Fruit fly (Drosophila melanogaster) whole organism, embryonic: Measurements from ENCODE around the gene CG5096.

Experiments used
- BEAF-32 ChIP-seq: fragments of 200-800 bp; sonication (Bioruptor generic); optimal IDR thresholded peaks from 3 replicates; lab custom pipeline; 2017; ENCODE audit warnings: missing biosample characterization, missing genetic modification characterization, mild to moderate bottlenecking, moderate library complexity, missing genetic modification reagents
- CG10147 ChIP-seq: fragments of 200-800 bp; sonication (Bioruptor generic); optimal IDR thresholded peaks from 2 replicates; lab custom pipeline; 2019; ENCODE audit warnings: missing biosample characterization, mild to moderate bottlenecking, missing genetic modification characterization, moderate library complexity
- CG11247 ChIP-seq: fragments of 200-800 bp; sonication (Bioruptor generic); IDR thresholded peaks from 2 replicates; pipeline ENCODE4 v1.3.6; 2022; ENCODE audit warnings: missing biosample characterization, missing genetic modification characterization
- CG12769 ChIP-seq: fragments of 200-800 bp; sonication (Bioruptor generic); optimal IDR thresholded peaks from 2 replicates; lab custom pipeline; 2019; ENCODE audit warnings: missing biosample characterization, mild to moderate bottlenecking, missing genetic modification characterization, moderate library complexity
- CG13287 ChIP-seq: fragments of 200-800 bp; sonication (Bioruptor generic); IDR thresholded peaks from 2 replicates; pipeline ENCODE4 v1.3.6; 2022; ENCODE audit warnings: missing biosample characterization, missing genetic modification characterization; ENCODE audit not compliant: partially characterized antibody
- CG14014 ChIP-seq: fragments of 200-800 bp; sonication (Bioruptor generic); IDR thresholded peaks from 2 replicates; pipeline ENCODE4 v1.3.6; 2022; ENCODE audit warnings: missing biosample characterization, missing genetic modification characterization
- CG14710 ChIP-seq: fragments of 200-800 bp; sonication (Bioruptor generic); optimal IDR thresholded peaks from 3 replicates; lab custom pipeline; 2019; ENCODE audit warnings: missing biosample characterization, mild to moderate bottlenecking, missing genetic modification characterization, moderate library complexity
- CG1603 ChIP-seq: fragments of 200-800 bp; sonication (Bioruptor generic); optimal IDR thresholded peaks from 2 replicates; lab custom pipeline; 2019; ENCODE audit warnings: missing biosample characterization, mild to moderate bottlenecking, missing genetic modification characterization, moderate library complexity
- CG17612 ChIP-seq: fragments of 200-800 bp; sonication (Bioruptor generic); IDR thresholded peaks from 2 replicates; pipeline ENCODE4 v1.3.6; 2022; ENCODE audit warnings: missing biosample characterization, missing genetic modification characterization
- CG18011 ChIP-seq: fragments of 200-800 bp; sonication (Bioruptor generic); optimal IDR thresholded peaks from 2 replicates; lab custom pipeline; 2017; ENCODE audit warnings: missing biosample characterization, missing genetic modification characterization, mild to moderate bottlenecking, moderate library complexity, missing genotype
- CG2116 ChIP-seq: fragments of 200-800 bp; sonication (Bioruptor generic); optimal IDR thresholded peaks from 3 replicates; lab custom pipeline; 2018; ENCODE audit warnings: missing biosample characterization, mild to moderate bottlenecking, missing genetic modification characterization
- CG2199 ChIP-seq: fragments of 200-800 bp; sonication (Bioruptor generic); IDR thresholded peaks from 3 replicates; pipeline ENCODE4 v1.3.6; 2022; ENCODE audit warnings: missing biosample characterization, missing genetic modification characterization
- CG2678 ChIP-seq: fragments of 200-800 bp; sonication (Bioruptor generic); optimal IDR thresholded peaks from 3 replicates; lab custom pipeline; 2019; ENCODE audit warnings: missing biosample characterization, mild to moderate bottlenecking, missing genetic modification characterization, moderate library complexity
- CG2875 ChIP-seq: fragments of 200-800 bp; sonication (Bioruptor generic); optimal IDR thresholded peaks from 2 replicates; lab custom pipeline; 2017; ENCODE audit warnings: missing biosample characterization, mild to moderate bottlenecking, missing genetic modification characterization, missing genetic modification reagents
- CG30020 ChIP-seq: fragments of 200-800 bp; optimal IDR thresholded peaks from 2 replicates; lab custom pipeline; 2019; ENCODE audit warnings: missing biosample characterization, mild to moderate bottlenecking, missing genetic modification characterization, moderate library complexity
- CG30431 ChIP-seq: fragments of 200-800 bp; sonication (Bioruptor generic); optimal IDR thresholded peaks from 2 replicates; lab custom pipeline; 2017; ENCODE audit warnings: missing biosample characterization, missing genetic modification characterization
- CG33213 ChIP-seq: fragments of 200-800 bp; sonication (Bioruptor generic); optimal IDR thresholded peaks from 3 replicates; lab custom pipeline; 2016; ENCODE audit warnings: missing biosample characterization, missing genetic modification characterization
- CG5245 ChIP-seq: fragments of 200-800 bp; sonication (Bioruptor generic); optimal IDR thresholded peaks from 3 replicates; lab custom pipeline; 2016; ENCODE audit warnings: missing biosample characterization, missing genetic modification characterization
- CG8924 ChIP-seq: fragments of 200-800 bp; optimal IDR thresholded peaks from 3 replicates; lab custom pipeline; 2019; ENCODE audit warnings: missing biosample characterization, mild to moderate bottlenecking, missing genetic modification characterization, moderate library complexity
- CG9727 ChIP-seq: fragments of 200-800 bp; sonication (Bioruptor generic); optimal IDR thresholded peaks from 3 replicates; lab custom pipeline; 2017; ENCODE audit warnings: missing biosample characterization, mild to moderate bottlenecking, missing genetic modification characterization
- CkIIα-i1 ChIP-seq: fragments of 200-800 bp; sonication (Bioruptor generic); IDR thresholded peaks from 2 replicates; pipeline ENCODE4 v1.3.6; 2022; ENCODE audit warnings: missing biosample characterization, missing genetic modification characterization
- HmgD ChIP-seq: fragments of 200-800 bp; sonication (Bioruptor generic); optimal IDR thresholded peaks from 3 replicates; lab custom pipeline; 2016; ENCODE audit warnings: missing biosample characterization, missing genetic modification characterization
- Hr39 ChIP-seq: fragments of >200 bp; optimal IDR thresholded peaks from 2 replicates; lab custom pipeline; 2017
- MBD-R2 ChIP-seq: fragments of 200-800 bp; sonication (Bioruptor generic); IDR thresholded peaks from 2 replicates; pipeline ENCODE4 v1.3.6; 2022; ENCODE audit warnings: missing biosample characterization, missing genetic modification characterization
- MESR4 ChIP-seq: fragments of 200-800 bp; sonication (Bioruptor generic); optimal IDR thresholded peaks from 2 replicates; lab custom pipeline; 2018; ENCODE audit warnings: missing biosample characterization, mild to moderate bottlenecking, missing genetic modification characterization, moderate library complexity
- MTF-1 ChIP-seq: fragments of 200-800 bp; sonication (Bioruptor generic); optimal IDR thresholded peaks from 2 replicates; lab custom pipeline; 2018; ENCODE audit warnings: missing biosample characterization, mild to moderate bottlenecking, missing genetic modification characterization, borderline replicate concordance
- Mad ChIP-seq: fragments of 200-800 bp; sonication (Bioruptor generic); optimal IDR thresholded peaks from 2 replicates; lab custom pipeline; 2016; ENCODE audit warnings: missing biosample characterization, missing genetic modification characterization
- Poxn ChIP-seq: fragments of 200-800 bp; sonication (Bioruptor generic); IDR thresholded peaks from 2 replicates; pipeline ENCODE4 v1.3.6; 2022; ENCODE audit warnings: missing biosample characterization, missing genetic modification characterization
- Sox100B ChIP-seq: fragments of 200-800 bp; sonication (Bioruptor generic); optimal IDR thresholded peaks from 3 replicates; lab custom pipeline; 2018; ENCODE audit warnings: missing biosample characterization, mild to moderate bottlenecking, missing genetic modification characterization
- Sry-β ChIP-seq: fragments of 200-800 bp; sonication (Bioruptor generic); optimal IDR thresholded peaks from 2 replicates; lab custom pipeline; 2018; ENCODE audit warnings: missing biosample characterization, mild to moderate bottlenecking, missing genetic modification characterization, moderate library complexity
- YL-1 ChIP-seq: fragments of 200-800 bp; sonication (Bioruptor generic); optimal IDR thresholded peaks from 3 replicates; lab custom pipeline; 2017; ENCODE audit warnings: missing biosample characterization, mild to moderate bottlenecking, missing genetic modification characterization
- ab ChIP-seq: fragments of 200-800 bp; sonication (Bioruptor generic); optimal IDR thresholded peaks from 2 replicates; lab custom pipeline; 2016; ENCODE audit warnings: missing biosample characterization, missing genetic modification characterization
- ase ChIP-seq: fragments of 200-800 bp; sonication (Bioruptor generic); IDR thresholded peaks from 3 replicates; pipeline ENCODE4 v1.3.6; 2022; ENCODE audit warnings: missing biosample characterization, missing genetic modification characterization
- chinmo ChIP-seq: fragments of 200-800 bp; sonication (Bioruptor generic); IDR thresholded peaks from 4 replicates; pipeline ENCODE4 v1.3.6; 2022; ENCODE audit warnings: missing biosample characterization, missing genetic modification characterization; ENCODE audit not compliant: partially characterized antibody
- ci ChIP-seq: fragments of 200-800 bp; sonication (Bioruptor generic); IDR thresholded peaks from 3 replicates; pipeline ENCODE4 v1.3.6; 2022; ENCODE audit warnings: missing biosample characterization, missing genetic modification characterization
- eyg ChIP-seq: fragments of 200-800 bp; sonication (Bioruptor generic); optimal IDR thresholded peaks from 3 replicates; lab custom pipeline; 2016; ENCODE audit warnings: missing biosample characterization, missing genetic modification characterization
- fru ChIP-seq: fragments of >200 bp; optimal IDR thresholded peaks from 2 replicates; lab custom pipeline; 2017
- gem ChIP-seq: fragments of 200-800 bp; sonication (Bioruptor generic); optimal IDR thresholded peaks from 2 replicates; lab custom pipeline; 2019; ENCODE audit warnings: missing biosample characterization, mild to moderate bottlenecking, missing genetic modification characterization, moderate library complexity
- ham ChIP-seq: fragments of 200-800 bp; sonication (Bioruptor generic); IDR thresholded peaks from 2 replicates; pipeline ENCODE4 v1.3.6; 2022; ENCODE audit warnings: missing biosample characterization, missing genetic modification characterization
- inv ChIP-seq: fragments of 200-800 bp; sonication (Bioruptor generic); IDR thresholded peaks from 2 replicates; pipeline ENCODE4 v1.3.6; 2022; ENCODE audit warnings: missing biosample characterization, missing genetic modification characterization; ENCODE audit not compliant: partially characterized antibody
- lbe ChIP-seq: fragments of 200-800 bp; sonication (Bioruptor generic); optimal IDR thresholded peaks from 2 replicates; lab custom pipeline; 2016; ENCODE audit warnings: missing biosample characterization, mild to moderate bottlenecking, missing genetic modification characterization
- mirr ChIP-seq: fragments of 200-800 bp; sonication (Bioruptor generic); optimal IDR thresholded peaks from 3 replicates; lab custom pipeline; 2018; ENCODE audit warnings: missing biosample characterization, mild to moderate bottlenecking, missing genetic modification characterization
- nom ChIP-seq: fragments of 200-800 bp; sonication (Bioruptor generic); optimal IDR thresholded peaks from 2 replicates; lab custom pipeline; 2017; ENCODE audit warnings: missing biosample characterization, missing genetic modification characterization, mild to moderate bottlenecking, moderate library complexity, missing genetic modification reagents
- pfk ChIP-seq: fragments of 200-800 bp; sonication (Bioruptor generic); optimal IDR thresholded peaks from 2 replicates; lab custom pipeline; 2018; ENCODE audit warnings: missing biosample characterization, mild to moderate bottlenecking, missing genetic modification characterization, moderate library complexity
- pum ChIP-seq: fragments of 200-800 bp; sonication (Bioruptor generic); optimal IDR thresholded peaks from 2 replicates; lab custom pipeline; 2016; ENCODE audit warnings: missing biosample characterization, missing genetic modification characterization
- pzg ChIP-seq: fragments of 200-800 bp; sonication (Bioruptor generic); optimal IDR thresholded peaks from 3 replicates; lab custom pipeline; 2018; ENCODE audit warnings: missing biosample characterization, mild to moderate bottlenecking, missing genetic modification characterization, moderate library complexity
- sc ChIP-seq, 3 experiments: fragments of >200 bp in 2 of 3; fragments of 200-800 bp in 1 of 3; sonication (Bioruptor generic) in 1 of 3; optimal IDR thresholded peaks; 2 replicates in 2 of 3; 3 replicates in 1 of 3; lab custom pipeline; 2017; ENCODE audit warnings: mild to moderate bottlenecking in 1 of 3, missing biosample characterization in 1 of 3, missing genetic modification characterization in 1 of 3, missing genetic modification reagents in 1 of 3
- sens ChIP-seq: fragments of 200-800 bp; sonication (Bioruptor generic); peaks from one replicate; lab custom pipeline; 2016; ENCODE audit warnings: missing biosample characterization, missing genetic modification characterization
- sim ChIP-seq: fragments of 200-800 bp; sonication (Bioruptor generic); IDR thresholded peaks from 2 replicates; pipeline ENCODE4 v1.3.6; 2022; ENCODE audit warnings: missing biosample characterization, missing genetic modification characterization
- stwl ChIP-seq: fragments of 200-800 bp; sonication (Bioruptor generic); optimal IDR thresholded peaks from 3 replicates; lab custom pipeline; 2018; ENCODE audit warnings: missing biosample characterization, mild to moderate bottlenecking, missing genetic modification characterization, moderate library complexity
- trem ChIP-seq: fragments of 200-800 bp; optimal IDR thresholded peaks from 3 replicates; lab custom pipeline; 2019; ENCODE audit warnings: missing biosample characterization, mild to moderate bottlenecking, missing genetic modification characterization, moderate library complexity

CG5096 gene

DNA sequence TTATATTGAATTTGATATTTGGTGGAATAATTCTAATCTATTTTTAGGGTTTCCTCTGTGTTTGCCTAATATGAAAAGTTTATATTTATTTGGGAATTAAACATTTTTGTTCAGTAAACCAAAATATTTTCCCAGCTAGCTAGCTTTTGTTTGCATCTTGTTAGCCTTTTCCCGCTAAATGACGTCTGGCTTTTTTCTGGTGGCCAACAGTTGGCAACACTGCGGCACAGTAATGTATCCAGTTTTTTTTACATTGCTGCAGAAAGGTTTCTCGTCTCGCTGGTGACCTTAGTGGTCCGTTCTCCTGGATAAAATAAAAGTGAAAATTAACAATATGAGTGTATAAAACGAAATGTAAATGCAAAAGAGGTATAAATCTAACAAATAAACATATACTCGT lies 17.8 kb upstream of the CG5096 start, which contains the start of gene lft (continued):
- peak; percentile 31 for TF ChIP-seq CG8924 (tag; lab: Kevin White, UChicago)
- no peak for TF ChIP-seq CG12769
- TF ChIP-seq CG14710 (tag; lab: Kevin White, UChicago), result peak; percentile 3
- no peak for TF ChIP-seq Hr39 (lab: Kevin White, UChicago)
- peak; percentile 52 for TF ChIP-seq MESR4
- TF ChIP-seq CG2116, result peak; percentile 16
- TF ChIP-seq CG30020, result peak; percentile 80
- no peak for TF ChIP-seq MTF-1 (GFP tag; lab: Kevin White, UChicago)
- peak; percentile 32 for TF ChIP-seq YL-1 (GFP tag; lab: Kevin White, UChicago)
- no peak for TF ChIP-seq BEAF-32 (GFP tag; lab: Kevin White, UChicago)
- TF ChIP-seq CkIIα-i1 (GFP tag; lab: Robert Waterston, UW), result no peak
- TF ChIP-seq nom (GFP tag; lab: Kevin White, UChicago), result peak; percentile 2
- no peak for TF ChIP-seq sim
- no peak for TF ChIP-seq CG14014 (GFP tag; lab: Robert Waterston, UW)
- TF ChIP-seq sens (GFP tag; lab: Kevin White, UChicago), result peak; percentile 30
- TF ChIP-seq CG1603 (tag; lab: Kevin White, UChicago), result peak; percentile 51
- no peak for TF ChIP-seq lbe
- no peak for TF ChIP-seq CG10147 (GFP tag; lab: Kevin White, UChicago)
- TF ChIP-seq mirr, result no peak
- no peak for TF ChIP-seq eyg (GFP tag; lab: Kevin White, UChicago)
- no peak for TF ChIP-seq gem
- 0 out of 3 replicates have a peak, but pooled peaks have one; percentile 45 for TF ChIP-seq CG2199 (GFP tag; lab: Robert Waterston, UW)
- no peak for TF ChIP-seq pfk (GFP tag; lab: Kevin White, UChicago)
- no peak for TF ChIP-seq sc (optimal IDR thresholded peaks at IDR 0.05; lab: Kevin White, UChicago)
- TF ChIP-seq sc (GFP tag; optimal IDR thresholded peaks at IDR 0.05; lab: Kevin White, UChicago), result no peak
- peak; percentile 81 for TF ChIP-seq CG18011 (GFP tag; lab: Kevin White, UChicago)
- peak; percentile 90 for TF ChIP-seq Sry-β (GFP tag; lab: Kevin White, UChicago)
- no peak for TF ChIP-seq Mad (GFP tag; lab: Kevin White, UChicago)
- no peak for TF ChIP-seq CG30431
- peak; percentile 42 for TF ChIP-seq trem (tag; lab: Kevin White, UChicago)
- TF ChIP-seq inv (GFP tag; lab: Robert Waterston, UW), result no peak
- TF ChIP-seq CG11247 (GFP tag; lab: Robert Waterston, UW), result no peak
- TF ChIP-seq CG33213 (GFP tag; lab: Kevin White, UChicago), result no peak
- no peak for TF ChIP-seq CG5245 (GFP tag; lab: Kevin White, UChicago)
- no peak for TF ChIP-seq Poxn (GFP tag; lab: Robert Waterston, UW)
- no peak for TF ChIP-seq CG2678 (tag; lab: Kevin White, UChicago)
- no peak for TF ChIP-seq ase (GFP tag; lab: Robert Waterston, UW)
- TF ChIP-seq ab (GFP tag; lab: Kevin White, UChicago), result no peak
- peak; percentile 7 for TF ChIP-seq stwl (tag; lab: Kevin White, UChicago)
- no peak for TF ChIP-seq CG17612 (GFP tag; lab: Robert Waterston, UW)
- TF ChIP-seq ci (GFP tag; lab: Robert Waterston, UW), result 0 out of 3 replicates have a peak, but pooled peaks have one; percentile 24
- TF ChIP-seq chinmo (GFP tag; lab: Robert Waterston, UW), result no peak
- peak; percentile 24 for TF ChIP-seq pzg (GFP tag; lab: Kevin White, UChicago)
- TF ChIP-seq HmgD (GFP tag; lab: Kevin White, UChicago), result no peak
- TF ChIP-seq ham (GFP tag; lab: Robert Waterston, UW), result no peak
- TF ChIP-seq pum (GFP tag; lab: Kevin White, UChicago), result no peak
- no peak for TF ChIP-seq CG9727
- 0 out of 2 replicates have a peak, but pooled peaks have one; percentile 30 for TF ChIP-seq MBD-R2 (GFP tag; lab: Robert Waterston, UW)
- no peak for TF ChIP-seq Sox100B (GFP tag; lab: Kevin White, UChicago)
- TF ChIP-seq CG13287 (GFP tag; lab: Robert Waterston, UW), result no peak
- no peak for TF ChIP-seq CG2875
- no peak for TF ChIP-seq fru (lab: Kevin White, UChicago)
